Fruit fly (Drosophila melanogaster) whole organism, embryonic: ENCODE measurements around the gene CheB38b.

Experiments used
- Abd-B ChIP-seq: fragments of 200-800 bp; sonication (Bioruptor generic); optimal IDR thresholded peaks from 2 replicates; lab custom pipeline; 2018; ENCODE audit warnings: missing biosample characterization, mild to moderate bottlenecking, missing genetic modification characterization, moderate library complexity
- CG10959 ChIP-seq: fragments of 200-800 bp; sonication (Bioruptor generic); IDR thresholded peaks from 2 replicates; pipeline ENCODE4 v1.3.6; 2022; ENCODE audit warnings: missing biosample characterization, missing genetic modification characterization
- CG11504 ChIP-seq: fragments of 200-800 bp; sonication (Bioruptor generic); optimal IDR thresholded peaks from 3 replicates; lab custom pipeline; 2019; ENCODE audit warnings: missing biosample characterization, mild to moderate bottlenecking, missing genetic modification characterization, moderate library complexity
- CG12155 ChIP-seq: fragments of 200-800 bp; sonication (Bioruptor generic); optimal IDR thresholded peaks from 3 replicates; lab custom pipeline; 2016; ENCODE audit warnings: missing biosample characterization, missing genetic modification characterization
- CG15011 ChIP-seq: fragments of 200-800 bp; sonication (Bioruptor generic); optimal IDR thresholded peaks from 3 replicates; lab custom pipeline; 2018; ENCODE audit warnings: missing biosample characterization, mild to moderate bottlenecking, missing genetic modification characterization
- CG1603 ChIP-seq: fragments of 200-800 bp; sonication (Bioruptor generic); optimal IDR thresholded peaks from 2 replicates; lab custom pipeline; 2019; ENCODE audit warnings: missing biosample characterization, mild to moderate bottlenecking, missing genetic modification characterization, moderate library complexity
- CG1647 ChIP-seq: fragments of 200-800 bp; sonication (Bioruptor generic); optimal IDR thresholded peaks from 3 replicates; lab custom pipeline; 2016; ENCODE audit warnings: missing biosample characterization, missing genetic modification characterization
- CG16813 ChIP-seq: fragments of 200-800 bp; sonication (Bioruptor generic); IDR thresholded peaks from 3 replicates; pipeline ENCODE4 v1.3.6; 2022; ENCODE audit warnings: missing biosample characterization, missing genetic modification characterization; ENCODE audit not compliant: partially characterized antibody
- CG16815 ChIP-seq: fragments of 200-800 bp; sonication (Bioruptor generic); optimal IDR thresholded peaks from 3 replicates; lab custom pipeline; 2017; ENCODE audit warnings: missing biosample characterization, mild to moderate bottlenecking, missing genetic modification characterization
- CG18619 ChIP-seq: fragments of 200-800 bp; sonication (Bioruptor generic); optimal IDR thresholded peaks from 3 replicates; lab custom pipeline; 2017; ENCODE audit warnings: missing biosample characterization, mild to moderate bottlenecking, missing genetic modification characterization
- CG18764 ChIP-seq: fragments of 200-800 bp; sonication (Bioruptor generic); optimal IDR thresholded peaks from 3 replicates; lab custom pipeline; 2016; ENCODE audit warnings: missing biosample characterization, missing genetic modification characterization
- CG3407 ChIP-seq: fragments of 200-800 bp; sonication (Bioruptor generic); optimal IDR thresholded peaks from 2 replicates; lab custom pipeline; 2018; ENCODE audit warnings: missing biosample characterization, mild to moderate bottlenecking, missing genetic modification characterization
- CG6813 ChIP-seq: fragments of 200-800 bp; sonication (Bioruptor generic); optimal IDR thresholded peaks from 2 replicates; lab custom pipeline; 2017; ENCODE audit warnings: missing biosample characterization, missing genetic modification characterization, mild to moderate bottlenecking, moderate library complexity, missing genetic modification reagents
- CG8359 ChIP-seq: fragments of 200-800 bp; sonication (Bioruptor generic); optimal IDR thresholded peaks from 2 replicates; lab custom pipeline; 2017; ENCODE audit warnings: missing biosample characterization, mild to moderate bottlenecking, missing genetic modification characterization, borderline replicate concordance
- CG8478 ChIP-seq: fragments of >200 bp; optimal IDR thresholded peaks from 2 replicates; lab custom pipeline; 2018
- CG9727 ChIP-seq: fragments of 200-800 bp; sonication (Bioruptor generic); optimal IDR thresholded peaks from 3 replicates; lab custom pipeline; 2017; ENCODE audit warnings: missing biosample characterization, mild to moderate bottlenecking, missing genetic modification characterization
- CG9797 ChIP-seq: fragments of 200-800 bp; sonication (Bioruptor generic); optimal IDR thresholded peaks from 3 replicates; lab custom pipeline; 2018; ENCODE audit warnings: missing biosample characterization, mild to moderate bottlenecking, missing genetic modification characterization
- Deaf1 ChIP-seq: fragments of 200-800 bp; optimal IDR thresholded peaks from 3 replicates; lab custom pipeline; 2019; ENCODE audit warnings: missing biosample characterization, mild to moderate bottlenecking, missing genetic modification characterization, moderate library complexity
- Dfd ChIP-seq, 2 experiments: fragments of >200 bp; optimal IDR thresholded peaks; 2 replicates each; lab custom pipeline; 2017; ENCODE audit warnings: missing biosample characterization in 2 of 2, missing genetic modification characterization in 2 of 2
- Doc2 ChIP-seq: fragments of 200-800 bp; sonication (Bioruptor generic); IDR thresholded peaks from 2 replicates; pipeline ENCODE4 v1.3.6; 2022; ENCODE audit warnings: missing biosample characterization, missing genetic modification characterization
- Elba2 ChIP-seq: fragments of 200-800 bp; sonication (Bioruptor generic); optimal IDR thresholded peaks from 3 replicates; lab custom pipeline; 2016; ENCODE audit warnings: missing biosample characterization, missing genetic modification characterization
- Ets65A ChIP-seq: fragments of 200-800 bp; sonication (Bioruptor generic); peaks from one replicate; lab custom pipeline; 2016; ENCODE audit warnings: missing biosample characterization, missing genetic modification characterization
- Gsc ChIP-seq: fragments of 200-800 bp; sonication (Bioruptor generic); IDR thresholded peaks from 2 replicates; pipeline ENCODE4 v1.3.6; 2022; ENCODE audit warnings: missing biosample characterization, missing genetic modification characterization
- Mrtf ChIP-seq: fragments of 200-800 bp; sonication (Bioruptor generic); IDR thresholded peaks from 3 replicates; pipeline ENCODE4 v1.3.6; 2022; ENCODE audit warnings: missing biosample characterization, missing genetic modification characterization
- NK7.1 ChIP-seq: fragments of 200-800 bp; sonication (Bioruptor generic); optimal IDR thresholded peaks from 3 replicates; lab custom pipeline; 2016; ENCODE audit warnings: missing biosample characterization, missing genetic modification characterization
- Nf-YA ChIP-seq: fragments of 200-800 bp; sonication (Bioruptor generic); IDR thresholded peaks from 2 replicates; pipeline ENCODE4 v1.3.6; 2022; ENCODE audit warnings: missing biosample characterization, missing genetic modification characterization
- PHDP ChIP-seq: fragments of 200-800 bp; sonication (Bioruptor generic); optimal IDR thresholded peaks from 3 replicates; lab custom pipeline; 2018; ENCODE audit warnings: missing biosample characterization, mild to moderate bottlenecking, missing genetic modification characterization, moderate library complexity
- Rfx ChIP-seq: fragments of 200-800 bp; sonication (Bioruptor generic); IDR thresholded peaks from 2 replicates; pipeline ENCODE4 v1.3.6; 2022; ENCODE audit warnings: missing biosample characterization, missing genetic modification characterization
- Six4 ChIP-seq: fragments of 200-800 bp; sonication (Bioruptor generic); optimal IDR thresholded peaks from 2 replicates; lab custom pipeline; 2016; ENCODE audit warnings: missing biosample characterization, missing genetic modification characterization
- TFAM ChIP-seq: fragments of 200-800 bp; sonication (Bioruptor generic); optimal IDR thresholded peaks from 2 replicates; lab custom pipeline; 2017; ENCODE audit warnings: missing biosample characterization, missing genetic modification characterization, inconsistent platforms
- ara ChIP-seq: fragments of 200-800 bp; sonication (Bioruptor generic); IDR thresholded peaks from 2 replicates; pipeline ENCODE4 v1.3.6; 2022; ENCODE audit warnings: missing biosample characterization, missing genetic modification characterization
- cas ChIP-seq: fragments of 200-800 bp; sonication (Bioruptor generic); IDR thresholded peaks from 2 replicates; pipeline ENCODE4 v1.3.6; 2022; ENCODE audit warnings: missing biosample characterization, missing genetic modification characterization
- chif ChIP-seq, 2 experiments: fragments of 200-800 bp; sonication (Bioruptor generic); optimal IDR thresholded peaks; 3 replicates each; lab custom pipeline; 2016; ENCODE audit warnings: missing biosample characterization in 2 of 2, missing genetic modification characterization in 2 of 2
- dpn ChIP-seq, 2 experiments: fragments of 200-800 bp; sonication (Bioruptor generic); optimal IDR thresholded peaks; 3 replicates each; lab custom pipeline; 2016; ENCODE audit warnings: missing biosample characterization in 2 of 2, missing genetic modification characterization in 2 of 2
- emc ChIP-seq: fragments of 200-800 bp; sonication (Bioruptor generic); optimal IDR thresholded peaks from 2 replicates; lab custom pipeline; 2016; ENCODE audit warnings: missing biosample characterization, missing genetic modification characterization
- fru ChIP-seq: fragments of >200 bp; optimal IDR thresholded peaks from 2 replicates; lab custom pipeline; 2017
- gce ChIP-seq: fragments of 200-800 bp; sonication (Bioruptor generic); IDR thresholded peaks from 3 replicates; pipeline ENCODE4 v1.3.6; 2022; ENCODE audit warnings: missing biosample characterization, missing genetic modification characterization
- gfzf ChIP-seq: fragments of 200-800 bp; sonication (Bioruptor generic); optimal IDR thresholded peaks from 2 replicates; lab custom pipeline; 2016; ENCODE audit warnings: missing biosample characterization, mild to moderate bottlenecking, missing genetic modification characterization, moderate library complexity
- ham ChIP-seq: fragments of 200-800 bp; sonication (Bioruptor generic); IDR thresholded peaks from 2 replicates; pipeline ENCODE4 v1.3.6; 2022; ENCODE audit warnings: missing biosample characterization, missing genetic modification characterization
- hth ChIP-seq: fragments of >200 bp; optimal IDR thresholded peaks from 2 replicates; lab custom pipeline; 2017; ENCODE audit warnings: inconsistent platforms
- klu ChIP-seq: fragments of 200-800 bp; sonication (Bioruptor generic); IDR thresholded peaks from 2 replicates; pipeline ENCODE4 v1.3.6; 2022; ENCODE audit warnings: missing biosample characterization, missing genetic modification characterization
- phol ChIP-seq: fragments of 200-800 bp; sonication (Bioruptor generic); optimal IDR thresholded peaks from 3 replicates; lab custom pipeline; 2018; ENCODE audit warnings: missing biosample characterization, mild to moderate bottlenecking, missing genetic modification characterization, moderate library complexity
- sens-2 ChIP-seq: fragments of 200-800 bp; sonication (Bioruptor generic); IDR thresholded peaks from 2 replicates; pipeline ENCODE4 v1.3.6; 2022; ENCODE audit warnings: missing biosample characterization, missing genetic modification characterization
- slp2 ChIP-seq: fragments of 200-800 bp; sonication (Bioruptor generic); optimal IDR thresholded peaks from 2 replicates; lab custom pipeline; 2016; ENCODE audit warnings: missing biosample characterization, missing genetic modification characterization
- sna ChIP-seq: fragments of 200-800 bp; sonication (Bioruptor generic); IDR thresholded peaks from 2 replicates; pipeline ENCODE4 v1.3.6; 2022; ENCODE audit warnings: missing biosample characterization, missing genetic modification characterization; ENCODE audit not compliant: partially characterized antibody
- sr ChIP-seq: fragments of 200-800 bp; sonication (Bioruptor generic); IDR thresholded peaks from 3 replicates; pipeline ENCODE4 v1.3.6; 2022; ENCODE audit warnings: missing biosample characterization, missing genetic modification characterization
- ssp ChIP-seq: fragments of 200-800 bp; sonication (Bioruptor generic); IDR thresholded peaks from 2 replicates; pipeline ENCODE4 v1.3.6; 2022; ENCODE audit warnings: missing biosample characterization, missing genetic modification characterization
- stc ChIP-seq: fragments of 200-800 bp; sonication (Bioruptor generic); IDR thresholded peaks from 2 replicates; pipeline ENCODE4 v1.3.6; 2022; ENCODE audit warnings: missing biosample characterization, missing genetic modification characterization
- tgo ChIP-seq: fragments of 200-800 bp; sonication (Bioruptor generic); IDR thresholded peaks from 3 replicates; pipeline ENCODE4 v1.3.6; 2022; ENCODE audit warnings: missing biosample characterization, missing genetic modification characterization
- wdn ChIP-seq: fragments of 200-800 bp; sonication (Bioruptor generic); IDR thresholded peaks from 2 replicates; pipeline ENCODE4 v1.3.6; 2022; ENCODE audit warnings: missing biosample characterization, missing genetic modification characterization

The CheB38b gene

DNA sequence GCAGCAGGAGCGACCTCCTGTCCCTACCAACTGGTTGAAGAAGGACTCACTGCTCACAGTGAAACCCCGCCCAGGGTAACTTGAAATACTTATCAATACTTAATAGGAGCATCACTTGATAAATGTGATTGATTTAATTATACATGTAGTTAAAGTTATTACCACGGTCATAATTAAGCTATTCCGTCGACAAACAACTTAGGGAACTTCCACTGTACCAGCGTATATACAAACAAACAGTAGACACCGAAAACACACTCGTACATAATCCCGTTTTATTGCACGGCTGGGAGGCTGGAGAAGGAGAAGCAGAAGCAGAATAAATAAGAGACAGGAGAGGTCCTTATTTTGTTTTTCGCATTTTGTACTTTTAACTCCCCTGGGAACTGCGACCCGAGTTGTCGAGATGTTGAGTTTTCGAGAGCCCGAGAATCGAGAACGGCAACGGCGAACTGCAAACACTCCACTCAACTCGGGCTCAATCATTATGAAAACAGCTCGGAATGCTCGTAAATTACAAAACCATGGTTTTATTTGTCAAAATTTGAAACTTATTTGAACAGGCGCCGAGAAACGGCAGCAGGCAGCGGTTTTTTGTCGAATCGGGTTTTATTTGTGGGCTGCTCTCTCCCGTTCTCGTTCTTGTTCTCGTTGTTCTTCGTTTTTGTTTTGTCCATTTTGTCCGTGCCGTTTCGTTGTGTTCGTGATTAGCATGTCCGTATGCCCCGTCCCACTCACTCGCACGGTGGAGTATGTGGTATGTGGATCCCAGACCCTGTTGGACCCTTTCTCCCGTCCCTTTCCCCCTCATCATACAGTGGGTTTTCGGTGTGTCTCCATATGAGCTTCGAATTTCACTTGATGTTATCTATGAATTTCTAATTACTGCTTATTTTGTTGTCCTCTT, 16.8 kb downstream of the CheB38b start (continued):
- TF ChIP-seq fru (no peak), ssp (GFP tag; lab: Robert Waterston, UW) (peak; percentile 58; the same call in 1 of the 2 replicates), Elba2 (GFP tag; lab: Kevin White, UChicago) (no peak), Gsc (GFP tag; lab: Robert Waterston, UW) (no peak), cas (no peak), gfzf (GFP tag; lab: Kevin White, UChicago) (no peak), Six4 (GFP tag; lab: Kevin White, UChicago) (peak; percentile 46), NK7.1 (GFP tag; lab: Kevin White, UChicago) (peak; percentile 61), CG16813 (no peak), ara (GFP tag; lab: Robert Waterston, UW) (peak; percentile 73), CG9727 (peak; percentile 86), tgo (GFP tag; lab: Robert Waterston, UW) (peak; percentile 75), wdn (GFP tag; lab: Robert Waterston, UW) (peak; percentile 58; the same call in 1 of the 2 replicates), CG11504 (tag; lab: Kevin White, UChicago) (peak; percentile 73), sens-2 (GFP tag; lab: Robert Waterston, UW) (peak; percentile 64), TFAM (GFP tag; lab: Kevin White, UChicago) (no peak), CG18764 (GFP tag; lab: Kevin White, UChicago) (peak; percentile 35), dpn (GFP tag; optimal IDR thresholded peaks at IDR 0.05; lab: Kevin White, UChicago) (peak; percentile 74 to 83), sna (no peak), Nf-YA (GFP tag; lab: Robert Waterston, UW) (0 out of 2 replicates have a peak, but pooled peaks have one; percentile 37), Deaf1 (tag; lab: Kevin White, UChicago) (peak; percentile 77), CG18619 (peak; percentile 66), CG10959 (peak; percentile 53), CG6813 (GFP tag; lab: Kevin White, UChicago) (peak; percentile 73), CG1647 (GFP tag; lab: Kevin White, UChicago) (peak; percentile 82), slp2 (GFP tag; lab: Kevin White, UChicago) (peak; percentile 40), Dfd (GFP tag; optimal IDR thresholded peaks at IDR 0.05; lab: Kevin White, UChicago) (no peak), phol (tag; lab: Kevin White, UChicago) (peak; percentile 57), Mrtf (GFP tag; lab: Robert Waterston, UW) (peak; percentile 69; the same call in 2 of the 3 replicates), CG9797 (GFP tag; lab: Kevin White, UChicago) (no peak), Doc2 (GFP tag; lab: Robert Waterston, UW) (no peak), chif (GFP tag; optimal IDR thresholded peaks at IDR 0.05; lab: Kevin White, UChicago) (peak; percentile 65 to 77), klu (GFP tag; lab: Robert Waterston, UW) (peak; percentile 61), gce (GFP tag; lab: Robert Waterston, UW) (peak; percentile 71; the same call in 1 of the 3 replicates), CG1603 (peak; percentile 77), stc (GFP tag; lab: Robert Waterston, UW) (peak; percentile 23; the same call in 1 of the 2 replicates), ham (GFP tag; lab: Robert Waterston, UW) (no peak), CG3407 (GFP tag; lab: Kevin White, UChicago) (peak; percentile 27), Rfx (GFP tag; lab: Robert Waterston, UW) (peak; percentile 87), Abd-B (GFP tag; lab: Kevin White, UChicago) (peak; percentile 68), hth (no peak), CG8359 (GFP tag; lab: Kevin White, UChicago) (no peak), CG16815 (peak; percentile 79), emc (GFP tag; lab: Kevin White, UChicago) (peak; percentile 60), Ets65A (GFP tag; lab: Kevin White, UChicago) (peak; percentile 96), CG8478 (lab: Kevin White, UChicago) (no peak), CG12155 (GFP tag; lab: Kevin White, UChicago) (peak; percentile 78), PHDP (tag; lab: Kevin White, UChicago) (peak; percentile 78), sr (GFP tag; lab: Robert Waterston, UW) (no peak), CG15011 (GFP tag; lab: Kevin White, UChicago) (peak; percentile 70)
